Fruit fly (Drosophila melanogaster) whole organism: ENCODE data around the gene CG11585.

ENCODE experiments used
- CG8478 ChIP-seq: fragments of >200 bp; optimal IDR thresholded peaks from 2 replicates; lab custom pipeline; 2018; ENCODE audit warnings: inconsistent platforms
- Dll ChIP-seq: fragments of >200 bp; optimal IDR thresholded peaks from 2 replicates; lab custom pipeline; 2017
- EcR ChIP-seq, 2 experiments: fragments of >200 bp; optimal IDR thresholded peaks; 2 replicates each; lab custom pipeline; 2017; ENCODE audit warnings: missing biosample characterization in 2 of 2, missing genetic modification characterization in 2 of 2, missing genetic modification reagents in 2 of 2
- pan ChIP-seq: fragments of >200 bp; optimal IDR thresholded peaks from 2 replicates; lab custom pipeline; 2017
- psq ChIP-seq: fragments of >200 bp; optimal IDR thresholded peaks from 2 replicates; lab custom pipeline; 2017
- usp ChIP-seq: fragments of >200 bp; optimal IDR thresholded peaks from 2 replicates; lab custom pipeline; 2017; ENCODE audit warnings: missing biosample characterization, missing genetic modification characterization, mixed read lengths

Gene CG11585

DNA sequence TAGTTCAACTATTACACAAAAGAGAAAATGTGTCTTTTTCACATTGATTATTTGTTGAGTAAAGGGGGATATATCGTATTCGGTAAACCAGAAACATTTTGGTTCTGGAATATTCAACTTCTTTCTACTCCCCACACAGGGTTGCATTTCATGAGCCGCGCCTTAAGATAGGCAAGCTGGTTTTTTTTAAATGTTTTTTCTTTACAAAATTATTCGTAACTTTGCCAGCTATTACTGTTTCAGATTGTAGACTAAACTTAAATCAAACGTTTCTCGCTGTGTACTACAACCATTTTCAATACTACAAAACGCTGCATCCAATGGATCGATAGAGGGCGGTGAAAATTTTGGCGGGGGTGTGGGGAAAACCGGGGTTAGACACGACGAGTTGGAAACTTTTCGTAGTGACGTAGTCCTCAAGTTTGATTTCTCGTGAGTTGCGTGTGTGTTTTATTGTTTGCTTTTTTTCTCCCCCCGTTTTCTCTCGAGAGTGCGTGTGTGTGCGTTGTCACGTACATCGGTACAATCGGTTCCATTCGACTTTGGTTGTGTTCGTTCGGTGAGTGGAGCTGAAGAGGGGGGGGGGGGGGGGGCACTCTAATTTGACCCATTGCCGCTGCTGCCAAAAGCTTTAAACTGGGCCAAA lies 24.3 kb downstream of the CG11585 start:
- TF ChIP-seq pan (lab: Kevin White, UChicago) (no peak), psq (lab: Kevin White, UChicago) (no peak), usp (no peak), CG8478 (lab: Kevin White, UChicago) (no peak)

DNA sequence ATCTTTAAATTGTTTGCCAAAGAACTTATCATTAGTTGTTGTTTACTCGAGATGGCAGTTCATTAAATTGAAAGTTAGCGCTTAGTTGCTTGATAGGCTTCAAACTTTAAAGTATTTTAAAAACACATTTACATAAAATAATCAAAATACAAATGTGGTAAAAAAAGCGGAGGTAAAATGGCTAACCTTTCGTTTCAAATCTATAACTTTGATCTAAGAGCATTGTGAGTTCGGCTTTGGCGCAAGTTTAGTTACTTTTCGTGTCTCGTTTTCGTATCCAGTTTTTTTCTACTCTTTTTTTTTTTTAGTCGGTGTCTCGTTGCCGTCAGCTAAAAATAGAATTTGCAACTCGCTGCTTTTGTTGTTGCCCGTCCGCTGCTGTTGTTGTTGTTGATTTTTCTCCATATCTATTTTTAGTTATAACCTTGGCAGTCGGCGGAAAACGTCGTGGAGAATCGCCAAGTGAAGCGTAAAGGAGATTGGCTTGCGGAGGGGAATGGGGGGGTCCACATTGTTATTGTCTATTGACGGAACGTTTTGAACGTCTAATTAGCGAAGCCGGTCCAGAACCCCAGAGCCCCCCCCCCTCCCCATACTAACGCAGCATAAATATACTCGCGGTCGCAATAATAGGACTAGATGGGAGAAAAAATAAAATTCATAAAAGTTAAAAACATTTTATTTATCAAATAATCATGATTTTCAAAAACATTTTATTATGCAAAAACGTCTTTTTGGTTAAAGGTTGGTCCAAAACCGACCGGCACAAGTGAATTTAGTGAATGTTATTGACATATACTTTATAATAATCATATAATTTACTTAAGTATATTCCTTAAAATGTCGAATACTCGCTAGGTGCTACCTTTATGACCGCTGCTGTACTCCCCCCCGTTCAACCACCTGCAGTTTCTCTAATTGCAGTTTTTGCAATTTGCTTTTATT lies 25.5 kb downstream of the CG11585 start:
- TF ChIP-seq CG8478 (lab: Kevin White, UChicago) (no peak), psq (lab: Kevin White, UChicago) (no peak)

DNA sequence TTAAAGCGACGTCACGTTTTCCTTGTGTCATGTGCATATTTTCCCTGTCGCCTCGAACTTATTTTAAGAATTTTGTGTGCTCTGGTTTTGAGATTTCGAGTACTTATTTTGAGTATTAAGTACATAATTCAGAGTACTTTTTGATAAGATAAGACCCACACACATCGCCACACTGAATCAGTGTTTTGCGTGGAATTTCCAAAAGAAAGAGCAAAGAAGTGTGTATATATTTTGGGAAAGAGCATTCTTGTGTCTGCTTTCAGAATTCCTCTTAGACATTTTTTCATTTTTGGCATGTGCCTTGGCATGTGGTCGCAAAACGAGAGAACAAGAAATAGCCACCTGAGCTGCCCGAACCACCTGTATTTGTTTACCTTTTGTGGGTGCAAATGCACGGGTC lies 26.5 kb downstream of the CG11585 start:
- TF ChIP-seq CG8478 (lab: Kevin White, UChicago) (no peak), psq (lab: Kevin White, UChicago) (no peak), EcR (GFP tag; optimal IDR thresholded peaks at IDR 0.05; lab: Kevin White, UChicago) (no peak), pan (lab: Kevin White, UChicago) (no peak)

DNA sequence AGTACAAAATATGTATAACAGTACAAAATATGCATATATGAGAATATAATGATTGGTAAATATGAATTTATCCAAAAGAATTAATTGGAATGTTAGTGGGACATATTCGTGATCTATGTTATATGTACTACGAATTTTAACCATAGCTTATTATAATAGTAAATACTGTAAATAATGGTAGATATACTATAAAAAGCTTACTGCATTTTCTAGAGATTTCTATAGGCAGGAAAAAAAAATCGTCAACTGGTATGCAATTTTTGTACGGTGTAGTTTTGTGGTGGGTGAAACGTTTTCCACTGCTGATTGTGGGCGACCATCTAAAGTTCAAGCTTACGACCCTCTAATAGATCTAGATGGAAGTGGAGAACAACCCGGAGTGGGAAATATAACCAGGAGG lies 27.5 kb downstream of the CG11585 start:
- no peak for TF ChIP-seq EcR (GFP tag; optimal IDR thresholded peaks at IDR 0.05; lab: Kevin White, UChicago)
- no peak for TF ChIP-seq usp
- TF ChIP-seq Dll (lab: Kevin White, UChicago) = no peak
- no peak for TF ChIP-seq pan (lab: Kevin White, UChicago)
- no peak for TF ChIP-seq psq (lab: Kevin White, UChicago)
- no peak for TF ChIP-seq CG8478 (lab: Kevin White, UChicago)

DNA sequence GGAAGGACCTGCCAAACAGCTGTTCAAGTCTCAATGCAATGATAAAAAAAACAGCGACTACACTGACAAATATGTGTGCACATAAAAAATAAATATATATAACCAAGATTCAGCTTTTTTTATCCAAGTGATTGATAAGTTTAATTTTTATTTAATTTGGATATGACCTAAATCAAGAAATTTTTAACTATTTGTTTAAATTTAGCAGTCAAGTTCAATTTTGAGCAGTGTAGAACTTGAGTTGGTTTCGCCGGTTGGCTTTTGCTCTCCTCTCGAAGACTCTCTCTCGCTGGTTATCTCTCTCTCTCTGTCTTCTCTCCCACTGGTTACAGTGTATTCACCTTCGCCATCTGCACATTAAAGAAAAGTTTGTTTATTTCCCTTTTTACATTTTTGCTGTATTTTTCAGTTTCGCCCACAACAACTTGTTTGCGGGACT lies 28.7 kb downstream of the CG11585 start:
- TF ChIP-seq Dll (lab: Kevin White, UChicago) (no peak), psq (lab: Kevin White, UChicago) (no peak), usp (no peak), EcR (GFP tag; optimal IDR thresholded peaks at IDR 0.05; lab: Kevin White, UChicago) (no peak), CG8478 (lab: Kevin White, UChicago) (no peak), pan (lab: Kevin White, UChicago) (no peak)

DNA sequence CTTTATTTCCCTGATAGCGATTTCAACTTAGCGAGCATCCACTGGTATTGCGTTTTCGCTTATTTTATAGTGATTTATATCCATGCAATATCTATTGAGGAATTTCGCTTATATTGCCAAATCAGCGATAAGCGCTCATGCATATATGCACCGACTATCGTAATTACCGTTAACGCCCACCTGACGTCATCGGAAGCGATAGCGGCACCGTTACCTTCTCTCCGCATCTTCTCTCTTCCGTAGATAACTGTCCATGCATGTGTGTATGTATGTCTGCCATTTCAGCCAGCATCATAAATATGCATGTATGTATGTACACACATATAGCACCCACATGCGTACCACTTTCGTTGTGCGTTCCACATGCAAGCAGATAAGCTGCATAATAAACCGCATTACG lies 31.9 kb downstream of the CG11585 start:
- TF ChIP-seq psq (lab: Kevin White, UChicago) (no peak), usp (no peak), CG8478 (lab: Kevin White, UChicago) (no peak), EcR (GFP tag; optimal IDR thresholded peaks at IDR 0.05; lab: Kevin White, UChicago) (no peak), pan (lab: Kevin White, UChicago) (no peak), Dll (lab: Kevin White, UChicago) (no peak)

DNA sequence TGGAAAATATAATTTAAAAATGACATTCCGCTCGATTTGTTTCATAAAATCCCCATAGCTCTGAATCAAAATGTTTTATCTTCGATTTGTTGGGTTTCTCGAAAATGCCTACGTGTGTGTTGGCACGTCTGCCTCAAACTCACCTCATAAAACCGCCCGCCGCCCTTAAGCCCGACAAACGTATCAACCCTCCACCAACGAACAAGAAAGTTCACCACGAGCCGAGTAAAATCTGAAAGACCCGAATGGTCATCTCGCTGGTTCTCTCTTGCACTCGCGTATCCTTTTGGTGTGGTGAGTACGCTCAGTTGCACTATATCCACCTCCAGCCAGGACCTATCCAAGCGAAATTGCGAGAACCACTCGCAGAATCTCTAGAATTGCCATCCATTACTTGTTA lies 32.7 kb downstream of the CG11585 start:
- no peak for TF ChIP-seq pan (lab: Kevin White, UChicago)
- TF ChIP-seq Dll (lab: Kevin White, UChicago) = no peak
- no peak for TF ChIP-seq EcR (GFP tag; optimal IDR thresholded peaks at IDR 0.05; lab: Kevin White, UChicago)
- no peak for TF ChIP-seq usp
- TF ChIP-seq psq (lab: Kevin White, UChicago) = no peak
- TF ChIP-seq CG8478 (lab: Kevin White, UChicago) = no peak

DNA sequence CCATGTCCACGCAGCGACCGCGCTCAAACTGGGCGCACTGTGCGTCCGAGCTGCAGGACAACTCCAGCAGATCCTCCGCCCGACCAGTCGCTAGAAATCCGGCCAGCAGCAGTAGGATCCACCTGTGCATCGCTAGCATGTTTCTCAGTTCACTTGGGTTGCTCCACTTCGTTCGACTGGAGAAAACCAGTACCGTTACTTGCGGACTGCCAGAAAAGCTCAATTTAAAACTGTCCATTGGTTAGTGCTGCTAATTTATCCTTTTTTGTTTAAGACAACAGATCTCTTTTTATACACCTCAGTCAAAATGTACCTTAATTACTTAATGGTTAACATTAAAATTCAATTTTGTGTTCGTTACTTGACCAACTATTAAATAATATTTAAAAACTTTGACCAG lies 36.3 kb downstream of the CG11585 start, which contains the start of gene CG11674:
Gene CG11674, minus strand, starts transcription at position 215 of the 400 bp plus-strand sequence.
- TF ChIP-seq pan (lab: Kevin White, UChicago) = no peak
- TF ChIP-seq psq (lab: Kevin White, UChicago) = no peak
- no peak for TF ChIP-seq CG8478 (lab: Kevin White, UChicago)
- TF ChIP-seq EcR (GFP tag; optimal IDR thresholded peaks at IDR 0.05; lab: Kevin White, UChicago) = no peak
- no peak for TF ChIP-seq usp
- no peak for TF ChIP-seq Dll (lab: Kevin White, UChicago)

DNA sequence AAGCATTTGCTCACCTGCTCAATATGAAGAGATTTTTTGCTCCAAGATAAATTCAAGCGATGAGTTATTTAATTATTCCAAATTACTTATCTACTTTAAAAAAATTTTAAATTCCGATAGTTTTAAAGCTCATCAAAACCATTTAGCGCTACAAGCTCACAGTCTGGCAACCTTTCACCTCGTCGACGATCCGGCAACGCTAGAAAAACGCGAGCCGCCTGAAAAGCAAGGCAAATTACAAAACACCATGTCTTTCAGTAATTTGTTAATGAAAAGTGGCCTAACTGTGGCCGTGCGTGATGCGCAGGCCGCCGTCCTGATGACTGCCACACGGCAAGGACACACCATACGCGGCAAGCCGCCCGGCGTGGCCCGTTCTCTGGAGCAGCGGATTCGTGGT lies 36.8 kb downstream of the CG11585 start, which contains the start of gene mRpL38:
Gene mRpL38, plus strand, starts transcription at position 197 of the 400 bp plus-strand sequence.
- no peak for TF ChIP-seq usp
- TF ChIP-seq CG8478 (lab: Kevin White, UChicago) = no peak
- TF ChIP-seq pan (lab: Kevin White, UChicago) = no peak
- TF ChIP-seq psq (lab: Kevin White, UChicago) = no peak
- no peak for TF ChIP-seq EcR (GFP tag; optimal IDR thresholded peaks at IDR 0.05; lab: Kevin White, UChicago)
- no peak for TF ChIP-seq Dll (lab: Kevin White, UChicago)

DNA sequence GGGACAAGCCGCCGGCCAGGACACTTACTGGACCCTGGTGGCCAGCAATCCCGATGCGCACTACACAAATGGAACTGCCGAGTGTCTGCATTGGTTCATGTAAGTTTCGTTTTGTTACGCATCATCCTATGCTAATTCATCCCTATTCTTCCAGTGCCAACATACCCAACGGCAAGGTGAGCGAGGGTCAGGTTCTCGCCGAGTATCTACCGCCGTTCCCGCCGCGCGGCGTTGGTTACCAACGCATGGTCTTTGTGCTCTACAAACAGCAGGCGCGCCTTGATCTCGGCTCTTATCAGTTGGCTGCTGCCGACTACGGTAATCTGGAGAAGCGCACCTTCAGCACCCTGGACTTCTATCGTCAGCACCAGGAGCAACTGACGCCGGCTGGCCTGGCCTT lies 37.7 kb downstream of the CG11585 start:
- TF ChIP-seq CG8478 (lab: Kevin White, UChicago) (no peak), pan (lab: Kevin White, UChicago) (no peak), usp (no peak), EcR (GFP tag; optimal IDR thresholded peaks at IDR 0.05; lab: Kevin White, UChicago) (no peak), Dll (lab: Kevin White, UChicago) (no peak), psq (lab: Kevin White, UChicago) (no peak)

DNA sequence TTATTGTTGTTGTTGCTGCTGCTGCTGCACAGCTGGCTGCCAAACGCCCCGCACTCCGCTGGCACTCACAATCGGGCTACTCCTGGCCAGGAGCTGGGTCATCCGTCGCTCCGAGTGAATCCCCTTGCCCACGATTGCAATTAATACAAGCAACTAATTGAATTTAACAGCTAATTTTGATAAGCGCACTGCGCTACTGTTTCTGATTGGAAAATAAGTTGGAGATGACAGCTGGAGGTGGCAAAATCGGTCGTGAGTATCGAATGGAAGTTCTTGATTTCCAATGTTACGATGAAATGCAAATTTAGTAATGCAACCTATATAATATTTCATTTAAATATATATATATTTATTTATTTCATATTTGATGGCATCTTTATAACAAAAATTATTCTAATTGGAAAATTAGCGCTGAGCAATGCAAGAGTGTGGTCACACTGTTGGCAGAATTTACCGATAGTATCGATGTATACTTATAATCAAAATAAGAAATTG lies 44.6 kb downstream of the CG11585 start, which contains the start of gene CG42271:
Gene CG42271, minus strand, starts transcription at position 224 of the 495 bp plus-strand sequence.
- no peak for TF ChIP-seq Dll (lab: Kevin White, UChicago)
